Fruit fly (Drosophila melanogaster) whole organism, wandering third instar larva: ENCODE results near the gene CG31343.

ENCODE experiments used
- br ChIP-seq: fragments of 200-800 bp; sonication (Bioruptor generic); optimal IDR thresholded peaks from 2 replicates; lab custom pipeline; 2016; ENCODE audit warnings: missing biosample characterization, missing genetic modification characterization
- pan ChIP-seq: fragments of >200 bp; optimal IDR thresholded peaks from 2 replicates; lab custom pipeline; 2017
- rgr ChIP-seq: fragments of 200-800 bp; sonication (Bioruptor generic); optimal IDR thresholded peaks from 3 replicates; lab custom pipeline; 2016; ENCODE audit warnings: missing biosample characterization, mild to moderate bottlenecking, missing genetic modification characterization
- usp ChIP-seq: fragments of >200 bp; optimal IDR thresholded peaks from 2 replicates; lab custom pipeline; 2017; ENCODE audit warnings: missing biosample characterization, missing genetic modification characterization

DNA sequence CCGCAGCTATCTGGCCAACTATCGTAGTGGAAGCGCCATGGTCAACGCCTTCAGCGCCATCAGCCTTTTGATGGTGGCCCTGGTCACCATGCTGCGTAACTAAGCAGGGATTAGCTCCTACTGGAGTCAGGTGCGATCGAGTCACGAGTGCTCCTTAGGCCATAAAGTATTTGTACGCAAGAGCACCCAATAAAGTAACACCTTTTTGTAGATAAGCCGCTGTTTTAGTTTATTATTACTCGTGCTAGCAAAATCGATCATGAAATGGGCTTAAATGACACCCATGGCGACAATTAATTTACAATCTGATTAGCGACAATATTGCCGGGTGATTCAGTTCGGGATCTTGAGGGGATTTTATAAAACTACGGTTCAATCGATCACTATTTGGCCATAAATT lies 12.5 kb downstream of the CG31343 start:
- TF ChIP-seq rgr (GFP tag; lab: Kevin White, UChicago) (no peak), br (GFP tag; lab: Kevin White, UChicago) (no peak), pan (no peak), usp (no peak)
